Fruit fly (Drosophila melanogaster): ENCODE data around the gene CG31810.
A peak's percentile ranks its signal among the peaks of the same experiment; 100 is the strongest.

The CG31810 gene

dm6 chr2L:16882871-16883849, 31.0 kb upstream of the CG31810 start (continued):
- TF ChIP-seq abd-A (tag; optimal IDR thresholded peaks at IDR 0.05) (no peak), Atf-2 (GFP tag; optimal IDR thresholded peaks at IDR 0.05) (no peak), Oaz (GFP tag; IDR thresholded peaks at IDR 0.05) (no peak), amos (GFP tag; IDR thresholded peaks at IDR 0.05; ENCODE audit: partially characterized antibody) (no peak), lmd (GFP tag; IDR thresholded peaks at IDR 0.05) (no peak), ranshi (GFP tag; IDR thresholded peaks at IDR 0.05) (no peak), CG12299 (tag; optimal IDR thresholded peaks at IDR 0.05) (no peak), CG8388 (GFP tag; optimal IDR thresholded peaks at IDR 0.05) (no peak), CG1832 (GFP tag; optimal IDR thresholded peaks at IDR 0.05) (no peak), CG3281 (GFP tag; optimal IDR thresholded peaks at IDR 0.05) (no peak), jumu (GFP tag; optimal IDR thresholded peaks at IDR 0.05) (no peak), Ssrp (tag; optimal IDR thresholded peaks at IDR 0.05) (no peak), CG3847 (GFP tag; IDR thresholded peaks at IDR 0.05) (no peak), CG17359 (tag; optimal IDR thresholded peaks at IDR 0.05) (no peak), CG14965 (GFP tag; optimal IDR thresholded peaks at IDR 0.05; ENCODE audit: borderline replicate concordance) (no peak), Vsx1 (GFP tag; optimal IDR thresholded peaks at IDR 0.05) (no peak), chinmo (GFP tag; IDR thresholded peaks at IDR 0.05; ENCODE audit: partially characterized antibody) (peak; percentile 56; the same call in 2 of the 4 replicates), hkb (optimal IDR thresholded peaks at IDR 0.05) (no peak), hkb (GFP tag; IDR thresholded peaks at IDR 0.05) (no peak), tio (GFP tag; optimal IDR thresholded peaks at IDR 0.05) (no peak), ewg (GFP tag; optimal IDR thresholded peaks at IDR 0.05) (no peak), CG2678 (tag; optimal IDR thresholded peaks at IDR 0.05) (no peak), maf-S (GFP tag; optimal IDR thresholded peaks at IDR 0.05) (no peak), CG9215 (GFP tag; IDR thresholded peaks at IDR 0.05) (no peak), Sry-β (GFP tag; optimal IDR thresholded peaks at IDR 0.05) (no peak), CG14860 (GFP tag; IDR thresholded peaks at IDR 0.05; ENCODE audit: partially characterized antibody) (no peak), D19A (tag; optimal IDR thresholded peaks at IDR 0.05) (no peak), CG5953 (GFP tag; IDR thresholded peaks at IDR 0.05) (no peak), CG8944 (GFP tag; optimal IDR thresholded peaks at IDR 0.05) (no peak), lab (GFP tag; optimal IDR thresholded peaks at IDR 0.05) (no peak), CG18619 (GFP tag; optimal IDR thresholded peaks at IDR 0.05) (no peak), en (GFP tag; optimal IDR thresholded peaks at IDR 0.05) (no peak), fu2 (GFP tag; optimal IDR thresholded peaks at IDR 0.05) (no peak), trh (GFP tag; optimal IDR thresholded peaks at IDR 0.05) (no peak), sim (GFP tag; IDR thresholded peaks at IDR 0.05) (no peak), dpn (GFP tag; optimal IDR thresholded peaks at IDR 0.05) (no peak), Oli (tag; optimal IDR thresholded peaks at IDR 0.05) (no peak), E2f1 (GFP tag; IDR thresholded peaks at IDR 0.05) (no peak), pnt (GFP tag; optimal IDR thresholded peaks at IDR 0.05) (no peak), Tbp (GFP tag; optimal IDR thresholded peaks at IDR 0.05) (no peak), CG7839 (tag; optimal IDR thresholded peaks at IDR 0.05) (no peak), z (GFP tag; IDR thresholded peaks at IDR 0.05) (no peak), bigmax (GFP tag; optimal IDR thresholded peaks at IDR 0.05) (no peak), CG9609 (GFP tag; optimal IDR thresholded peaks at IDR 0.05) (no peak), Poxn (GFP tag; IDR thresholded peaks at IDR 0.05) (no peak), Taf1 (GFP tag; IDR thresholded peaks at IDR 0.05) (no peak), CG32767 (GFP tag; IDR thresholded peaks at IDR 0.05) (no peak), CG8924 (tag; optimal IDR thresholded peaks at IDR 0.05) (no peak), CG10462 (GFP tag; optimal IDR thresholded peaks at IDR 0.05) (no peak)
